Worm (Caenorhabditis elegans) whole organism, L1 larva: Measurements from ENCODE around the gene irld-50.

ENCODE experiments used
- alr-1 ChIP-seq: fragments of 200-800 bp; sonication (Bioruptor generic); optimal IDR thresholded peaks from 2 replicates; lab custom pipeline; 2018; ENCODE audit warnings: borderline replicate concordance, mild to moderate bottlenecking, missing genetic modification characterization, missing compliant biosample characterization
- egl-27 ChIP-seq, 2 experiments: fragments of 150-350 bp in 1 of 2; sonication (generic microtip); optimal IDR thresholded peaks; 3 replicates each; lab custom pipeline; 2017 to 2018; ENCODE audit warnings: missing biosample characterization in 2 of 2, missing genetic modification characterization in 2 of 2, missing genetic modification reagents in 2 of 2
- elt-2 ChIP-seq: sonication (generic microtip); optimal IDR thresholded peaks from 2 replicates; lab custom pipeline; 2016; ENCODE audit warnings: missing genetic modification characterization, mild to moderate bottlenecking, inconsistent platforms, missing compliant biosample characterization, missing genetic modification reagents
- elt-3 ChIP-seq, 6 experiments: fragments of 150-350 bp in 1 of 6; sonication (generic microtip); optimal IDR thresholded peaks; 2 replicates each; lab custom pipeline; 2017 to 2018; ENCODE audit warnings: missing biosample characterization in 6 of 6, missing genetic modification characterization in 6 of 6, inconsistent platforms in 1 of 6
- fkh-4 ChIP-seq: sonication (generic microtip); optimal IDR thresholded peaks from 2 replicates; lab custom pipeline; 2016; ENCODE audit warnings: missing compliant biosample characterization, missing genetic modification characterization, borderline replicate concordance
- fkh-8 ChIP-seq: sonication (generic microtip); optimal IDR thresholded peaks from 2 replicates; lab custom pipeline; 2016; ENCODE audit warnings: mild to moderate bottlenecking, missing genetic modification characterization, missing compliant biosample characterization
- fos-1 ChIP-seq: fragments of 150-350 bp; optimal IDR thresholded peaks from 2 replicates; lab custom pipeline; 2014; ENCODE audit warnings: missing biosample characterization, missing genetic modification characterization
- isw-1 ChIP-seq: fragments of 200-800 bp; sonication (Bioruptor generic); IDR thresholded peaks from 2 replicates; pipeline ENCODE4 v1.3.6; 2022; ENCODE audit warnings: missing genetic modification characterization, missing compliant biosample characterization
- skn-1 ChIP-seq: fragments of 150-350 bp; optimal IDR thresholded peaks from 2 replicates; lab custom pipeline; 2014; ENCODE audit warnings: missing biosample characterization, missing genetic modification characterization
- zip-4 ChIP-seq: fragments of 200-800 bp; sonication (Bioruptor generic); optimal IDR thresholded peaks from 2 replicates; lab custom pipeline; 2018; ENCODE audit warnings: mild to moderate bottlenecking, missing genetic modification characterization, moderate library complexity, missing compliant biosample characterization

- TF ChIP-seq fkh-4 (tag; lab: Kevin White, UChicago) = no peak
- TF ChIP-seq fos-1 (tag; lab: Kevin White, UChicago) = no peak
- no peak for TF ChIP-seq skn-1
- no peak for TF ChIP-seq elt-2 (tag; lab: Kevin White, UChicago)
- TF ChIP-seq egl-27 (tag; optimal IDR thresholded peaks at IDR 0.05; lab: Kevin White, UChicago) = no peak
- TF ChIP-seq fkh-8 (tag; lab: Kevin White, UChicago) = no peak
- no peak for TF ChIP-seq zip-4 (GFP tag; lab: Kevin White, UChicago)
- TF ChIP-seq isw-1 (GFP tag; lab: Robert Waterston, UW) = no peak
- TF ChIP-seq elt-3 (tag; optimal IDR thresholded peaks at IDR 0.05; lab: Kevin White, UChicago) = no peak
- TF ChIP-seq alr-1 = no peak
These were observed 6.0 kb downstream of the irld-50 start, which contains the start of gene irld-65 for ce11 chrII:2937852-2938251.
